Worm (Caenorhabditis elegans) whole organism, young adult: ENCODE data around the gene srr-4.
A peak's percentile ranks its signal among the peaks of the same experiment; 100 is the strongest.

Experiments used
- B0261.1 ChIP-seq: sonication (generic microtip); optimal IDR thresholded peaks from 2 replicates; lab custom pipeline; 2016; ENCODE audit warnings: mild to moderate bottlenecking, missing genetic modification characterization, moderate library complexity, missing compliant biosample characterization
- F33H1.4 ChIP-seq: fragments of 200-800 bp; sonication (Bioruptor generic); IDR thresholded peaks from 2 replicates; pipeline ENCODE4 v1.3.6; 2022; ENCODE audit warnings: missing genetic modification reagents, missing genetic modification characterization, missing compliant biosample characterization
- F39B2.1 ChIP-seq: fragments of 200-800 bp; sonication (Bioruptor generic); IDR thresholded peaks from 2 replicates; pipeline ENCODE4 v1.3.6; 2022; ENCODE audit warnings: missing genetic modification reagents, missing genetic modification characterization, missing compliant biosample characterization
- F49E8.2 ChIP-seq: sonication (generic microtip); optimal IDR thresholded peaks from 3 replicates; lab custom pipeline; 2017; ENCODE audit warnings: missing genetic modification characterization, mild to moderate bottlenecking, missing compliant biosample characterization, antibody characterized with exemption, moderate library complexity; ENCODE audit not compliant: insufficient read depth
- F52B5.7 ChIP-seq: sonication (generic microtip); optimal IDR thresholded peaks from 2 replicates; lab custom pipeline; 2016; ENCODE audit warnings: mild to moderate bottlenecking, missing genetic modification characterization, missing compliant biosample characterization
- K11D2.4 ChIP-seq: fragments of 200-800 bp; sonication (Bioruptor generic); IDR thresholded peaks from 2 replicates; pipeline ENCODE4 v1.3.6; 2022; ENCODE audit warnings: missing genetic modification reagents, missing genetic modification characterization, missing compliant biosample characterization
- T07F8.4 ChIP-seq: sonication (generic microtip); optimal IDR thresholded peaks from 2 replicates; lab custom pipeline; 2016; ENCODE audit warnings: mild to moderate bottlenecking, missing genetic modification characterization, moderate library complexity, missing compliant biosample characterization
- Y53G8AR.9 ChIP-seq: fragments of 200-800 bp; sonication (Bioruptor generic); conservative IDR thresholded peaks from 2 replicates; pipeline ENCODE4 v1.3.6; 2022; ENCODE audit warnings: missing genetic modification reagents, missing genetic modification characterization, missing compliant biosample characterization
- Y56A3A.18 ChIP-seq: fragments of 200-800 bp; sonication (Bioruptor generic); IDR thresholded peaks from 2 replicates; pipeline ENCODE4 v1.3.6; 2022; ENCODE audit warnings: missing genetic modification reagents, missing genetic modification characterization, missing compliant biosample characterization
- Y79H2A.3 ChIP-seq: fragments of 200-800 bp; sonication (Bioruptor generic); conservative IDR thresholded peaks from 2 replicates; pipeline ENCODE4 v1.3.6; 2022; ENCODE audit warnings: missing genetic modification reagents, missing genetic modification characterization, missing compliant biosample characterization
- Y95B8A.8 ChIP-seq: fragments of 200-800 bp; sonication (Bioruptor generic); IDR thresholded peaks from 2 replicates; pipeline ENCODE4 v1.3.6; 2022; ENCODE audit warnings: missing genetic modification reagents, missing genetic modification characterization, missing compliant biosample characterization
- ZK185.1 ChIP-seq: sonication (generic microtip); optimal IDR thresholded peaks from 2 replicates; lab custom pipeline; 2016; ENCODE audit warnings: mild to moderate bottlenecking, missing genetic modification characterization, missing compliant biosample characterization; ENCODE audit not compliant: poor library complexity, severe bottlenecking
- akir-1 ChIP-seq: fragments of 200-800 bp; sonication (Bioruptor generic); optimal IDR thresholded peaks from 2 replicates; lab custom pipeline; 2018; ENCODE audit warnings: mild to moderate bottlenecking, missing genetic modification characterization, moderate library complexity, missing compliant biosample characterization
- aptf-2 ChIP-seq: fragments of 200-800 bp; sonication (Bioruptor generic); conservative IDR thresholded peaks from 2 replicates; pipeline ENCODE4 v1.3.6; 2022; ENCODE audit warnings: missing genetic modification reagents, missing genetic modification characterization, missing compliant biosample characterization
- aptf-3 ChIP-seq: fragments of 200-800 bp; sonication (Bioruptor generic); IDR thresholded peaks from 2 replicates; pipeline ENCODE4 v1.3.6; 2022; ENCODE audit warnings: missing genetic modification characterization, missing compliant biosample characterization
- attf-3 ChIP-seq: fragments of 200-800 bp; sonication (Bioruptor generic); conservative IDR thresholded peaks from 2 replicates; pipeline ENCODE4 v1.3.6; 2022; ENCODE audit warnings: missing genetic modification reagents, missing genetic modification characterization, missing compliant biosample characterization
- bed-2 ChIP-seq: fragments of 200-800 bp; sonication (Bioruptor generic); IDR thresholded peaks from 2 replicates; pipeline ENCODE4 v1.3.6; 2022; ENCODE audit warnings: missing genetic modification reagents, missing genetic modification characterization, missing compliant biosample characterization
- dpl-1 ChIP-seq: fragments of 150-350 bp; optimal IDR thresholded peaks from 2 replicates; lab custom pipeline; 2014; ENCODE audit warnings: missing biosample characterization, missing genetic modification reagents, missing genetic modification characterization
- efl-1 ChIP-seq: fragments of 150-350 bp; optimal IDR thresholded peaks from 2 replicates; lab custom pipeline; 2014; ENCODE audit warnings: missing biosample characterization, missing genetic modification reagents, missing genetic modification characterization
- egl-44 ChIP-seq: fragments of 200-800 bp; sonication (Bioruptor generic); IDR thresholded peaks from 2 replicates; pipeline ENCODE4 v1.3.6; 2022; ENCODE audit warnings: missing genetic modification reagents, missing genetic modification characterization, missing compliant biosample characterization
- ets-4 ChIP-seq: fragments of 200-800 bp; sonication (Bioruptor generic); optimal IDR thresholded peaks from 2 replicates; lab custom pipeline; 2018; ENCODE audit warnings: mild to moderate bottlenecking, missing genetic modification characterization, missing compliant biosample characterization
- hlh-12 ChIP-seq: sonication (generic microtip); optimal IDR thresholded peaks from 2 replicates; lab custom pipeline; 2016; ENCODE audit warnings: missing genetic modification characterization, missing compliant biosample characterization
- hmg-1.2 ChIP-seq: fragments of 200-800 bp; sonication (Bioruptor generic); IDR thresholded peaks from 2 replicates; pipeline ENCODE4 v1.3.6; 2022; ENCODE audit warnings: missing genetic modification reagents, missing genetic modification characterization, missing compliant biosample characterization
- let-607 ChIP-seq, 2 experiments: fragments of 200-800 bp in 1 of 2; sonication (Bioruptor generic) in 1 of 2; sonication (generic microtip) in 1 of 2; optimal IDR thresholded peaks; 2 replicates each; lab custom pipeline; 2016 to 2018; ENCODE audit warnings: mild to moderate bottlenecking in 2 of 2, missing compliant biosample characterization in 2 of 2, missing genetic modification characterization in 2 of 2, moderate library complexity in 2 of 2, missing genotype in 1 of 2
- lin-35 ChIP-seq, 3 experiments: fragments of 150-350 bp in 2 of 3; sonication (generic microtip) in 1 of 3; optimal IDR thresholded peaks; 2 replicates each; lab custom pipeline; 2014 to 2018; ENCODE audit warnings: missing biosample characterization in 3 of 3, missing genetic modification characterization in 3 of 3, missing genetic modification reagents in 3 of 3
- madf-10 ChIP-seq: sonication (generic microtip); optimal IDR thresholded peaks from 2 replicates; lab custom pipeline; 2016; ENCODE audit warnings: mild to moderate bottlenecking, missing genetic modification characterization, missing compliant biosample characterization
- madf-6 ChIP-seq: fragments of 200-800 bp; sonication (Bioruptor generic); IDR thresholded peaks from 2 replicates; pipeline ENCODE4 v1.3.6; 2022; ENCODE audit warnings: missing genetic modification reagents, missing genetic modification characterization, missing compliant biosample characterization
- madf-8 ChIP-seq: fragments of 200-800 bp; sonication (Bioruptor generic); conservative IDR thresholded peaks from 2 replicates; pipeline ENCODE4 v1.3.6; 2022; ENCODE audit warnings: missing genetic modification reagents, missing genetic modification characterization, missing compliant biosample characterization
- nhr-120 ChIP-seq: fragments of 200-800 bp; sonication (Bioruptor generic); IDR thresholded peaks from 2 replicates; pipeline ENCODE4 v1.3.6; 2022; ENCODE audit warnings: missing genetic modification characterization, missing compliant biosample characterization
- nhr-80 ChIP-seq: sonication (generic microtip); optimal IDR thresholded peaks from 2 replicates; lab custom pipeline; 2016; ENCODE audit warnings: missing genetic modification characterization, missing compliant biosample characterization
- repo-1 ChIP-seq: sonication (generic microtip); optimal IDR thresholded peaks from 2 replicates; lab custom pipeline; 2017; ENCODE audit warnings: mild to moderate bottlenecking, missing genetic modification characterization, missing compliant biosample characterization
- rpc-1 ChIP-seq, 2 experiments: fragments of 150-350 bp in 1 of 2; sonication (generic microtip) in 1 of 2; optimal IDR thresholded peaks; 2 replicates each; lab custom pipeline; 2014 to 2018; ENCODE audit warnings: missing biosample characterization in 1 of 2, missing genetic modification characterization in 1 of 2, missing genetic modification reagents in 1 of 2, missing genotype in 1 of 2
- snpc-4 ChIP-seq, 5 experiments: fragments of 150-350 bp in 1 of 5; sonication (generic microtip) in 4 of 5; optimal IDR thresholded peaks; 2 replicates each; lab custom pipeline; 2014 to 2018; ENCODE audit warnings: missing genetic modification characterization in 5 of 5, missing biosample characterization in 3 of 5, antibody characterized with exemption in 2 of 5, mild to moderate bottlenecking in 2 of 5, missing compliant biosample characterization in 2 of 5, missing genotype in 2 of 5, moderate library complexity in 2 of 5, missing genetic modification reagents in 1 of 5
- sptf-2 ChIP-seq: fragments of 200-800 bp; sonication (Bioruptor generic); optimal IDR thresholded peaks from 2 replicates; lab custom pipeline; 2018; ENCODE audit warnings: mild to moderate bottlenecking, missing genetic modification characterization, missing compliant biosample characterization
- unc-62 ChIP-seq: fragments of 150-350 bp; optimal IDR thresholded peaks from 2 replicates; lab custom pipeline; 2014; ENCODE audit warnings: missing biosample characterization, missing genetic modification reagents, missing genetic modification characterization
- xnd-1 ChIP-seq: sonication (generic microtip); optimal IDR thresholded peaks from 2 replicates; lab custom pipeline; 2016; ENCODE audit warnings: missing genotype, missing genetic modification reagents, missing genetic modification characterization, missing compliant biosample characterization
- zfh-2 ChIP-seq: fragments of 200-800 bp; sonication (Bioruptor generic); conservative IDR thresholded peaks from 2 replicates; pipeline ENCODE4 v1.3.6; 2022; ENCODE audit warnings: missing genetic modification reagents, missing genetic modification characterization, missing compliant biosample characterization
- zim-3 ChIP-seq: sonication (generic microtip); optimal IDR thresholded peaks from 2 replicates; lab custom pipeline; 2017; ENCODE audit warnings: mild to moderate bottlenecking, missing genetic modification characterization, moderate library complexity, missing compliant biosample characterization
- ztf-22 ChIP-seq: fragments of 200-800 bp; sonication (Bioruptor generic); optimal IDR thresholded peaks from 2 replicates; lab custom pipeline; 2018; ENCODE audit warnings: mild to moderate bottlenecking, missing genetic modification characterization, moderate library complexity, missing compliant biosample characterization
- ztf-3 ChIP-seq: fragments of 200-800 bp; sonication (Bioruptor generic); optimal IDR thresholded peaks from 2 replicates; lab custom pipeline; 2018; ENCODE audit warnings: mild to moderate bottlenecking, missing genetic modification characterization, missing compliant biosample characterization
- ztf-6 ChIP-seq: fragments of 200-800 bp; sonication (Bioruptor generic); IDR thresholded peaks from 2 replicates; pipeline ENCODE4 v1.3.6; 2022; ENCODE audit warnings: missing genetic modification reagents, missing genetic modification characterization, missing compliant biosample characterization

Gene srr-4

ce11 chrV:4975140-4975539, 43.9 kb upstream of the srr-4 start, which contains the start of gene F26G5.1:
Gene F26G5.1, plus strand, starts transcription at chrV:4975478.
- TF ChIP-seq F33H1.4 (GFP tag; lab: Robert Waterston, UW) (peak; percentile 29; the same call in 1 of the 2 replicates), madf-6 (peak; percentile 86), efl-1 (GFP tag; lab: Kevin White, UChicago) (peak; percentile 75), hmg-1.2 (GFP tag; lab: Robert Waterston, UW) (peak; percentile 22; the same call in 1 of the 2 replicates), madf-8 (GFP tag; lab: Robert Waterston, UW) (peak; percentile 65), dpl-1 (GFP tag; lab: Kevin White, UChicago) (peak; percentile 33), F52B5.7 (tag; lab: Kevin White, UChicago) (no peak), ets-4 (no peak), xnd-1 (tag; lab: Kevin White, UChicago) (peak; percentile 26), B0261.1 (no peak)
- TF ChIP-seq, all 124 proteins: peak for 7

ce11 chrV:4977539-4977938, 41.5 kb upstream of the srr-4 start:
- TF ChIP-seq nhr-80 (tag; lab: Kevin White, UChicago) (no peak), ztf-22 (GFP tag; lab: Kevin White, UChicago) (no peak), aptf-2 (no peak), bed-2 (GFP tag; lab: Robert Waterston, UW) (no peak), zfh-2 (no peak), ztf-3 (no peak), repo-1 (tag; lab: Kevin White, UChicago) (no peak), snpc-4 (GFP tag; optimal IDR thresholded peaks at IDR 0.05; lab: Kevin White, UChicago) (no peak), snpc-4 (tag; optimal IDR thresholded peaks at IDR 0.05; lab: Kevin White, UChicago) (no peak), attf-3 (GFP tag; lab: Robert Waterston, UW) (no peak), sptf-2 (GFP tag; lab: Kevin White, UChicago) (no peak), unc-62 (no peak), lin-35 (GFP tag; optimal IDR thresholded peaks at IDR 0.05; lab: Kevin White, UChicago) (no peak), Y79H2A.3 (GFP tag; lab: Robert Waterston, UW) (no peak), akir-1 (no peak), hlh-12 (tag; lab: Kevin White, UChicago) (no peak), Y95B8A.8 (GFP tag; lab: Robert Waterston, UW) (no peak), rpc-1 (optimal IDR thresholded peaks at IDR 0.05; lab: Kevin White, UChicago) (no peak), rpc-1 (tag; optimal IDR thresholded peaks at IDR 0.05; lab: Kevin White, UChicago) (no peak), B0261.1 (no peak), K11D2.4 (GFP tag; lab: Robert Waterston, UW) (no peak), F49E8.2 (no peak)

- no peak for TF ChIP-seq T07F8.4 (tag; lab: Kevin White, UChicago)
- TF ChIP-seq nhr-120 (GFP tag; lab: Robert Waterston, UW) = no peak
- TF ChIP-seq let-607 (tag; optimal IDR thresholded peaks at IDR 0.05; lab: Kevin White, UChicago) = no peak
- TF ChIP-seq aptf-3 (GFP tag; lab: Robert Waterston, UW) = no peak
- TF ChIP-seq attf-3 (GFP tag; lab: Robert Waterston, UW) = no peak
- TF ChIP-seq zim-3 (tag; lab: Kevin White, UChicago) = no peak
- no peak for TF ChIP-seq ztf-6
- no peak for TF ChIP-seq madf-10 (tag; lab: Kevin White, UChicago)
- TF ChIP-seq F39B2.1 (GFP tag; lab: Robert Waterston, UW) = no peak
- no peak for TF ChIP-seq Y95B8A.8 (GFP tag; lab: Robert Waterston, UW)
- no peak for TF ChIP-seq snpc-4 (GFP tag; optimal IDR thresholded peaks at IDR 0.05; lab: Kevin White, UChicago)
- TF ChIP-seq snpc-4 (tag; optimal IDR thresholded peaks at IDR 0.05; lab: Kevin White, UChicago) = no peak
- TF ChIP-seq ZK185.1 (tag; lab: Kevin White, UChicago) = no peak
- no peak for TF ChIP-seq Y53G8AR.9 (GFP tag; lab: Robert Waterston, UW)
- TF ChIP-seq Y56A3A.18 (GFP tag; lab: Robert Waterston, UW) = no peak
- no peak for TF ChIP-seq egl-44
- TF ChIP-seq efl-1 (GFP tag; lab: Kevin White, UChicago) = no peak
Measured at ce11 chrV:4979060-4979459, 40.0 kb upstream of the srr-4 start, which contains the start of gene srsx-11. Gene srsx-11, minus strand, starts transcription at chrV:4979160.
